Worm (Caenorhabditis elegans): ENCODE measurements around the gene rom-4.
A peak's percentile ranks its signal among the peaks of the same experiment; 100 is the strongest.
"Not testable (repeated sequence)": the region's sequence is repeated elsewhere in the genome, so short reads cannot be mapped to it uniquely, and the experiment has no call there.

The rom-4 gene

ce11 chrIV:17045691-17046090 lies 50.1 kb downstream of the rom-4 start, which contains the start of gene clec-195:
clec-195 (minus strand) TSS chrIV:17045791.
- TF ChIP-seq ekl-4 (GFP tag; IDR thresholded peaks at IDR 0.05): no peak
- TF ChIP-seq nfya-1 (tag; optimal IDR thresholded peaks at IDR 0.05; ENCODE audit: borderline replicate concordance, insufficient read depth): no peak
- no peak for TF ChIP-seq repo-1 (tag; optimal IDR thresholded peaks at IDR 0.05)

ce11 chrIV:17048257-17048656 lies 52.6 kb downstream of the rom-4 start, which contains the start of gene athp-3:
athp-3 (minus strand) TSS chrIV:17048357.
- TF ChIP-seq snpc-3.4 (tag; optimal IDR thresholded peaks at IDR 0.05): no peak
- no peak for TF ChIP-seq Y67H2A.10 (GFP tag; conservative IDR thresholded peaks at IDR 0.05)
- no peak for TF ChIP-seq egl-18 (GFP tag; IDR thresholded peaks at IDR 0.05)
- no peak for TF ChIP-seq lin-54 (GFP tag; optimal IDR thresholded peaks at IDR 0.05)
- TF ChIP-seq K11D2.4 (GFP tag; IDR thresholded peaks at IDR 0.05): no peak
- no peak for TF ChIP-seq lin-26 (GFP tag; IDR thresholded peaks at IDR 0.05)
- TF ChIP-seq snpc-1.1 (tag; optimal IDR thresholded peaks at IDR 0.05; ENCODE audit: insufficient read depth): no peak

ce11 chrIV:17053261-17053660 lies 57.6 kb downstream of the rom-4 start, which contains the start of gene Y116A8C.23:
Y116A8C.23 (plus strand) TSS chrIV:17053561.
- TF ChIP-seq attf-6 (GFP tag; IDR thresholded peaks at IDR 0.05) (no peak), nfya-2 (GFP tag; IDR thresholded peaks at IDR 0.05) (no peak), snpc-1.3 (tag; optimal IDR thresholded peaks at IDR 0.05; ENCODE audit: insufficient read depth) (no peak), lag-1 (GFP tag; IDR thresholded peaks at IDR 0.05) (no peak)

DNA sequence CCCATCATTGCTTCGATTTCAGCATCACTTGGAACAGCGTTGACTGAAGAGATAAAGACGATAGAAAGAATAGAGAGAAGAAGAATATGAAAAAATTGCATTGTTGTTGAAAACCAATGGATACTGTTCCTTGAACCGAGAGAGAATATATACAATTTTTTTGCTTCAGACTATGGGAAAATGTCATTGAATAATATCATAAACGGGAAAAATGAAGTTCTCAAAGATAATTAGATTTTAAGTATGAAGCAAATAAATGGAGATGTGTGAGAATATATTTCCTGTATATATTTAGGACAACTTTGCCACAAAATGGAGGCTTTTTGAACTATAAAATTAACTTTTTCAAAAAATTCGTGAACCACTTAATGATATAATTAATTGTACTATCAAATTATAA lies 62.4 kb downstream of the rom-4 start, which contains the start of gene Y116A8C.44:
TSS of gene Y116A8C.44 (minus strand) at position 101 of the 400 bp plus-strand sequence.
- TF ChIP-seq ceh-27 (GFP tag; optimal IDR thresholded peaks at IDR 0.05): no peak

- peak; percentile 58; the same call in 1 of the 2 replicates for TF ChIP-seq pbrm-1 (GFP tag; IDR thresholded peaks at IDR 0.05)
- peak; percentile 37 for TF ChIP-seq snpc-4 (GFP tag; optimal IDR thresholded peaks at IDR 0.05)
- peak in 3 of 4 experiments; percentile 68 to 95 (median 85) for TF ChIP-seq snpc-4 (tag; optimal IDR thresholded peaks at IDR 0.05)
- TF ChIP-seq attf-6 (GFP tag; IDR thresholded peaks at IDR 0.05): peak; percentile 91
Measured at ce11 chrIV:17058489-17059121, 63.0 kb downstream of the rom-4 start.

DNA sequence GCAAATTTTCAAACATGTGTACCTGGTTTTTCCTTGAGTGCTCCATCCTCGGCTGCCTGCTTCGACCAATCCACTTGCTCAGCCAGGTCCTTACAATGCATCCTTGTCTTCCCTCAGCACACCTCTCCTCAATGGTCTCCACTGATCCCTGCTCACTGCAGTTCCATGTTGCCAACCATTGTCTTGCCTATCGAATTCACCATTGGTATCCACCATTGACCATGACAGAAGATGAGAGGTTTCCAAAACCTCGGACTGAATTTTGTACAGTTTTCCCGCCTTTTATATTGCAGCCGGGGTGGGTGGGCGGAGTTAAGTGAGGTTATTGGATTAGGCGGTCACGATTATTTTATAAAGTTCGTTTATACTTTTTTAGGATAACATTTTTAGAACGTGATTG lies 68.1 kb downstream of the rom-4 start, which contains the start of gene Y116A8C.467:
TSS of gene Y116A8C.467 (minus strand) at position 101 of the 400 bp plus-strand sequence.
- TF ChIP-seq nhr-179 (tag; optimal IDR thresholded peaks at IDR 0.05); zfh-2 (GFP tag; conservative IDR thresholded peaks at IDR 0.05); egrh-3 (GFP tag; IDR thresholded peaks at IDR 0.05): not testable (repeated sequence)
